Fruit fly (Drosophila melanogaster) whole organism, embryonic: ENCODE results near the gene Trf.

Experiments used
- Adf1 ChIP-seq: fragments of 200-800 bp; sonication (Bioruptor generic); IDR thresholded peaks from 2 replicates; pipeline ENCODE4 v1.3.6; 2022; ENCODE audit warnings: missing biosample characterization, missing genetic modification characterization
- Blimp-1 ChIP-seq: fragments of 200-800 bp; sonication (Bioruptor generic); optimal IDR thresholded peaks from 3 replicates; lab custom pipeline; 2018; ENCODE audit warnings: missing biosample characterization, missing genetic modification characterization, mild to moderate bottlenecking, moderate library complexity, missing genetic modification reagents
- BtbVII ChIP-seq: fragments of 200-800 bp; sonication (Bioruptor generic); optimal IDR thresholded peaks from 3 replicates; lab custom pipeline; 2017; ENCODE audit warnings: missing biosample characterization, mild to moderate bottlenecking, missing genetic modification characterization
- CG10147 ChIP-seq: fragments of 200-800 bp; sonication (Bioruptor generic); optimal IDR thresholded peaks from 2 replicates; lab custom pipeline; 2019; ENCODE audit warnings: missing biosample characterization, mild to moderate bottlenecking, missing genetic modification characterization, moderate library complexity
- CG10274 ChIP-seq: fragments of 200-800 bp; sonication (Bioruptor generic); optimal IDR thresholded peaks from 3 replicates; lab custom pipeline; 2017; ENCODE audit warnings: missing biosample characterization, mild to moderate bottlenecking, missing genetic modification characterization
- CG13296 ChIP-seq: fragments of 200-800 bp; sonication (Bioruptor generic); optimal IDR thresholded peaks from 3 replicates; lab custom pipeline; 2018; ENCODE audit warnings: missing biosample characterization, mild to moderate bottlenecking, missing genetic modification characterization
- CG14965 ChIP-seq: fragments of 200-800 bp; sonication (Bioruptor generic); optimal IDR thresholded peaks from 2 replicates; lab custom pipeline; 2016; ENCODE audit warnings: missing biosample characterization, missing genetic modification characterization, borderline replicate concordance
- CG15601 ChIP-seq: fragments of 200-800 bp; sonication (Bioruptor generic); optimal IDR thresholded peaks from 3 replicates; lab custom pipeline; 2019; ENCODE audit warnings: missing biosample characterization, mild to moderate bottlenecking, missing genetic modification characterization, moderate library complexity
- CG17912 ChIP-seq: fragments of 200-800 bp; sonication (Bioruptor generic); optimal IDR thresholded peaks from 2 replicates; lab custom pipeline; 2018; ENCODE audit warnings: missing biosample characterization, mild to moderate bottlenecking, missing genetic modification characterization
- CG2889 ChIP-seq: fragments of 200-800 bp; sonication (Bioruptor generic); IDR thresholded peaks from 3 replicates; pipeline ENCODE4 v1.3.6; 2022; ENCODE audit warnings: missing biosample characterization, missing genetic modification characterization
- CG3838 ChIP-seq: fragments of 200-800 bp; sonication (Bioruptor generic); optimal IDR thresholded peaks from 3 replicates; lab custom pipeline; 2016; ENCODE audit warnings: missing biosample characterization, missing genetic modification characterization
- CG4854 ChIP-seq: fragments of 200-800 bp; sonication (Bioruptor generic); optimal IDR thresholded peaks from 2 replicates; lab custom pipeline; 2016; ENCODE audit warnings: missing biosample characterization, missing genetic modification characterization, inconsistent platforms
- CG7271 ChIP-seq: fragments of 200-800 bp; sonication (Bioruptor generic); optimal IDR thresholded peaks from 2 replicates; lab custom pipeline; 2018; ENCODE audit warnings: missing biosample characterization, mild to moderate bottlenecking, missing genetic modification characterization, moderate library complexity
- CG7786 ChIP-seq: fragments of 200-800 bp; sonication (Bioruptor generic); optimal IDR thresholded peaks from 2 replicates; lab custom pipeline; 2016; ENCODE audit warnings: missing biosample characterization, missing genetic modification characterization
- CG8388 ChIP-seq: fragments of 200-800 bp; sonication (Bioruptor generic); optimal IDR thresholded peaks from 2 replicates; lab custom pipeline; 2019; ENCODE audit warnings: missing biosample characterization, mild to moderate bottlenecking, missing genetic modification characterization, moderate library complexity
- CG8765 ChIP-seq: fragments of 200-800 bp; sonication (Bioruptor generic); IDR thresholded peaks from 2 replicates; pipeline ENCODE4 v1.3.6; 2022; ENCODE audit warnings: missing biosample characterization, missing genetic modification characterization
- Dad ChIP-seq: fragments of 200-800 bp; sonication (Bioruptor generic); optimal IDR thresholded peaks from 3 replicates; lab custom pipeline; 2016; ENCODE audit warnings: missing biosample characterization, missing genetic modification characterization
- Dek ChIP-seq: fragments of 200-800 bp; sonication (Bioruptor generic); optimal IDR thresholded peaks from 3 replicates; lab custom pipeline; 2019; ENCODE audit warnings: missing biosample characterization, mild to moderate bottlenecking, missing genetic modification characterization, moderate library complexity
- Dip2 ChIP-seq: fragments of 200-800 bp; sonication (Bioruptor generic); IDR thresholded peaks from 2 replicates; pipeline ENCODE4 v1.3.6; 2022; ENCODE audit warnings: missing biosample characterization, missing genetic modification characterization
- Dref ChIP-seq: fragments of 200-800 bp; sonication (Bioruptor generic); IDR thresholded peaks from 2 replicates; pipeline ENCODE4 v1.3.6; 2022; ENCODE audit warnings: missing biosample characterization, missing genetic modification characterization
- Ets97D ChIP-seq: fragments of 200-800 bp; sonication (Bioruptor generic); optimal IDR thresholded peaks from 3 replicates; lab custom pipeline; 2016; ENCODE audit warnings: missing biosample characterization, missing genetic modification characterization
- Gsc ChIP-seq: fragments of 200-800 bp; sonication (Bioruptor generic); IDR thresholded peaks from 2 replicates; pipeline ENCODE4 v1.3.6; 2022; ENCODE audit warnings: missing biosample characterization, missing genetic modification characterization
- Hr3 ChIP-seq: fragments of 200-800 bp; sonication (Bioruptor generic); optimal IDR thresholded peaks from 3 replicates; lab custom pipeline; 2016; ENCODE audit warnings: missing biosample characterization, missing genetic modification characterization
- Lpt ChIP-seq: fragments of >200 bp; optimal IDR thresholded peaks from 2 replicates; lab custom pipeline; 2018; ENCODE audit warnings: missing biosample characterization, missing genetic modification characterization
- Nf-YA ChIP-seq: fragments of 200-800 bp; sonication (Bioruptor generic); IDR thresholded peaks from 2 replicates; pipeline ENCODE4 v1.3.6; 2022; ENCODE audit warnings: missing biosample characterization, missing genetic modification characterization
- Ptx1 ChIP-seq: fragments of 200-800 bp; sonication (Bioruptor generic); IDR thresholded peaks from 2 replicates; pipeline ENCODE4 v1.3.6; 2022; ENCODE audit warnings: missing biosample characterization, missing genetic modification characterization
- Sin3A ChIP-seq: fragments of >200 bp; optimal IDR thresholded peaks from 2 replicates; lab custom pipeline; 2018
- Sox102F ChIP-seq: fragments of 200-800 bp; sonication (Bioruptor generic); optimal IDR thresholded peaks from 2 replicates; lab custom pipeline; 2018; ENCODE audit warnings: missing biosample characterization, mild to moderate bottlenecking, missing genetic modification characterization, moderate library complexity
- Sry-δ ChIP-seq: fragments of 200-800 bp; sonication (Bioruptor generic); optimal IDR thresholded peaks from 2 replicates; lab custom pipeline; 2016; ENCODE audit warnings: missing biosample characterization, missing genetic modification characterization
- ara ChIP-seq: fragments of 200-800 bp; sonication (Bioruptor generic); IDR thresholded peaks from 2 replicates; pipeline ENCODE4 v1.3.6; 2022; ENCODE audit warnings: missing biosample characterization, missing genetic modification characterization
- ash1 ChIP-seq: fragments of 200-800 bp; sonication (Bioruptor generic); optimal IDR thresholded peaks from 2 replicates; lab custom pipeline; 2018; ENCODE audit warnings: missing biosample characterization, mild to moderate bottlenecking, missing genetic modification characterization
- bab2 ChIP-seq: fragments of 200-800 bp; sonication (Bioruptor generic); optimal IDR thresholded peaks from 2 replicates; lab custom pipeline; 2016; ENCODE audit warnings: missing biosample characterization, missing genetic modification characterization
- bigmax ChIP-seq: fragments of 200-800 bp; sonication (Bioruptor generic); optimal IDR thresholded peaks from 2 replicates; lab custom pipeline; 2018; ENCODE audit warnings: missing biosample characterization, mild to moderate bottlenecking, missing genetic modification characterization
- bowl ChIP-seq: fragments of 200-800 bp; sonication (Bioruptor generic); IDR thresholded peaks from 2 replicates; pipeline ENCODE4 v1.3.6; 2022; ENCODE audit warnings: missing biosample characterization, missing genetic modification characterization
- crol ChIP-seq: fragments of 200-800 bp; sonication (Bioruptor generic); IDR thresholded peaks from 2 replicates; pipeline ENCODE4 v1.3.6; 2022; ENCODE audit warnings: missing biosample characterization, missing genetic modification characterization
- cwo ChIP-seq: fragments of 200-800 bp; sonication (Bioruptor generic); optimal IDR thresholded peaks from 3 replicates; lab custom pipeline; 2017; ENCODE audit warnings: missing biosample characterization, missing genetic modification characterization, mild to moderate bottlenecking, moderate library complexity, missing genetic modification reagents
- exex ChIP-seq: fragments of 200-800 bp; sonication (Bioruptor generic); optimal IDR thresholded peaks from 4 replicates; lab custom pipeline; 2018; ENCODE audit warnings: missing biosample characterization, mild to moderate bottlenecking, missing genetic modification characterization, moderate library complexity
- eyg ChIP-seq: fragments of 200-800 bp; sonication (Bioruptor generic); optimal IDR thresholded peaks from 3 replicates; lab custom pipeline; 2016; ENCODE audit warnings: missing biosample characterization, missing genetic modification characterization
- fd102C ChIP-seq: fragments of 200-800 bp; sonication (Bioruptor generic); optimal IDR thresholded peaks from 2 replicates; lab custom pipeline; 2018; ENCODE audit warnings: missing biosample characterization, mild to moderate bottlenecking, missing genetic modification characterization, moderate library complexity
- gce ChIP-seq: fragments of 200-800 bp; sonication (Bioruptor generic); IDR thresholded peaks from 3 replicates; pipeline ENCODE4 v1.3.6; 2022; ENCODE audit warnings: missing biosample characterization, missing genetic modification characterization
- onecut ChIP-seq: fragments of 200-800 bp; sonication (Bioruptor generic); IDR thresholded peaks from 2 replicates; pipeline ENCODE4 v1.3.6; 2022; ENCODE audit warnings: missing biosample characterization, missing genetic modification characterization
- p53 ChIP-seq: fragments of 200-800 bp; sonication (Bioruptor generic); optimal IDR thresholded peaks from 2 replicates; lab custom pipeline; 2016; ENCODE audit warnings: missing biosample characterization, missing genetic modification characterization
- sc ChIP-seq, 3 experiments: fragments of >200 bp in 2 of 3; fragments of 200-800 bp in 1 of 3; sonication (Bioruptor generic) in 1 of 3; optimal IDR thresholded peaks; 2 replicates in 2 of 3; 3 replicates in 1 of 3; lab custom pipeline; 2017; ENCODE audit warnings: mild to moderate bottlenecking in 1 of 3, missing biosample characterization in 1 of 3, missing genetic modification characterization in 1 of 3, missing genetic modification reagents in 1 of 3
- scrt ChIP-seq: fragments of 200-800 bp; sonication (Bioruptor generic); optimal IDR thresholded peaks from 2 replicates; lab custom pipeline; 2018; ENCODE audit warnings: missing biosample characterization, mild to moderate bottlenecking, missing genetic modification characterization, moderate library complexity
- sd ChIP-seq: fragments of 200-800 bp; sonication (Bioruptor generic); optimal IDR thresholded peaks from 3 replicates; lab custom pipeline; 2018; ENCODE audit warnings: missing biosample characterization, mild to moderate bottlenecking, missing genetic modification characterization, moderate library complexity
- sens ChIP-seq: fragments of 200-800 bp; sonication (Bioruptor generic); peaks from one replicate; lab custom pipeline; 2016; ENCODE audit warnings: missing biosample characterization, missing genetic modification characterization
- sqz ChIP-seq: fragments of 200-800 bp; sonication (Bioruptor generic); optimal IDR thresholded peaks from 3 replicates; lab custom pipeline; 2018; ENCODE audit warnings: missing biosample characterization, mild to moderate bottlenecking, missing genetic modification characterization
- tin ChIP-seq: fragments of 200-800 bp; sonication (Bioruptor generic); optimal IDR thresholded peaks from 3 replicates; lab custom pipeline; 2016; ENCODE audit warnings: missing biosample characterization, missing genetic modification characterization
- wor ChIP-seq: fragments of 200-800 bp; sonication (Bioruptor generic); IDR thresholded peaks from 2 replicates; pipeline ENCODE4 v1.3.6; 2022; ENCODE audit warnings: missing biosample characterization, missing genetic modification characterization

The Trf gene

dm6 chr2L:8110549-8111438 is 38.1 kb downstream of the Trf start (continued):
- peak; percentile 50 for TF ChIP-seq CG7271 (tag; lab: Kevin White, UChicago)
- TF ChIP-seq CG7786 (GFP tag; lab: Kevin White, UChicago), result no peak
- TF ChIP-seq Gsc (GFP tag; lab: Robert Waterston, UW), result no peak
- TF ChIP-seq bigmax, result peak; percentile 80
- TF ChIP-seq Dad (GFP tag; lab: Kevin White, UChicago), result no peak
- peak; percentile 29 for TF ChIP-seq p53
- no peak for TF ChIP-seq Blimp-1
- TF ChIP-seq CG8765 (GFP tag; lab: Robert Waterston, UW), result no peak
- no peak for TF ChIP-seq Nf-YA (GFP tag; lab: Robert Waterston, UW)
- TF ChIP-seq Ets97D (GFP tag; lab: Kevin White, UChicago), result peak; percentile 59
- TF ChIP-seq fd102C (GFP tag; lab: Kevin White, UChicago), result no peak
- no peak for TF ChIP-seq crol

- TF ChIP-seq Dip2 (GFP tag; lab: Robert Waterston, UW) (no peak), CG14965 (no peak), sc (optimal IDR thresholded peaks at IDR 0.05; lab: Kevin White, UChicago) (no peak), sc (GFP tag; optimal IDR thresholded peaks at IDR 0.05; lab: Kevin White, UChicago) (no peak), Lpt (GFP tag; lab: Kevin White, UChicago) (no peak), CG10147 (no peak), CG4854 (GFP tag; lab: Kevin White, UChicago) (no peak), CG10274 (GFP tag; lab: Kevin White, UChicago) (no peak), ash1 (GFP tag; lab: Kevin White, UChicago) (no peak), Adf1 (no peak), bab2 (GFP tag; lab: Kevin White, UChicago) (no peak), gce (no peak), wor (GFP tag; lab: Robert Waterston, UW) (no peak), eyg (no peak), CG2889 (GFP tag; lab: Robert Waterston, UW) (no peak), BtbVII (GFP tag; lab: Kevin White, UChicago) (peak; percentile 82), Sin3A (lab: Kevin White, UChicago) (no peak), ara (GFP tag; lab: Robert Waterston, UW) (no peak), sqz (GFP tag; lab: Kevin White, UChicago) (no peak), onecut (no peak), CG3838 (GFP tag; lab: Kevin White, UChicago) (no peak), CG15601 (no peak), CG17912 (no peak), sens (no peak), Ptx1 (GFP tag; lab: Robert Waterston, UW) (no peak), CG8388 (GFP tag; lab: Kevin White, UChicago) (no peak), sd (tag; lab: Kevin White, UChicago) (no peak), Dek (tag; lab: Kevin White, UChicago) (no peak), cwo (no peak), bowl (no peak), Sry-δ (no peak), exex (tag; lab: Kevin White, UChicago) (peak; percentile 91), Dref (GFP tag; lab: Robert Waterston, UW) (no peak), tin (GFP tag; lab: Kevin White, UChicago) (no peak), scrt (no peak), CG13296 (GFP tag; lab: Kevin White, UChicago) (peak; percentile 31), CG7786 (GFP tag; lab: Kevin White, UChicago) (no peak), Sox102F (GFP tag; lab: Kevin White, UChicago) (no peak), Hr3 (GFP tag; lab: Kevin White, UChicago) (no peak)
Observed at dm6 chr2L:8116632-8117193, 44.0 kb downstream of the Trf start.
